Worm (Caenorhabditis elegans) whole organism, L3 larva: ENCODE results near the gene F29G9.1.

Experiments used
- R02D3.7 ChIP-seq: fragments of 150-350 bp; optimal IDR thresholded peaks from 2 replicates; lab custom pipeline; 2014; ENCODE audit warnings: missing biosample characterization, missing genetic modification characterization
- ceh-16 ChIP-seq: sonication (generic microtip); optimal IDR thresholded peaks from 2 replicates; lab custom pipeline; 2017; ENCODE audit warnings: missing biosample characterization, missing genetic modification characterization
- elt-3 ChIP-seq, 3 experiments: fragments of 150-350 bp in 1 of 3; sonication (generic microtip) in 2 of 3; optimal IDR thresholded peaks; 2 replicates in 2 of 3; 4 replicates in 1 of 3; lab custom pipeline; 2014 to 2017; ENCODE audit warnings: missing biosample characterization in 3 of 3, missing genetic modification characterization in 3 of 3
- fos-1 ChIP-seq: fragments of 150-350 bp; optimal IDR thresholded peaks from 2 replicates; lab custom pipeline; 2014; ENCODE audit warnings: missing biosample characterization, missing genetic modification characterization
- lin-39 ChIP-seq: fragments of 150-350 bp; optimal IDR thresholded peaks from 2 replicates; lab custom pipeline; 2018; ENCODE audit warnings: missing biosample characterization, missing genetic modification reagents, missing genetic modification characterization
- mdl-1 ChIP-seq: fragments of 150-350 bp; optimal IDR thresholded peaks from 2 replicates; lab custom pipeline; 2014; ENCODE audit warnings: missing biosample characterization, missing genetic modification characterization
- nhr-11 ChIP-seq: fragments of 150-350 bp; optimal IDR thresholded peaks from 2 replicates; lab custom pipeline; 2014; ENCODE audit warnings: missing biosample characterization, missing genetic modification characterization
- nhr-237 ChIP-seq: fragments of 150-350 bp; optimal IDR thresholded peaks from 2 replicates; lab custom pipeline; 2014; ENCODE audit warnings: missing biosample characterization, missing genetic modification characterization
- skn-1 ChIP-seq: fragments of 150-350 bp; optimal IDR thresholded peaks from 2 replicates; lab custom pipeline; 2014; ENCODE audit warnings: missing biosample characterization, missing genetic modification characterization
- snpc-4 ChIP-seq: fragments of 150-350 bp; optimal IDR thresholded peaks from 2 replicates; lab custom pipeline; 2014; ENCODE audit warnings: missing biosample characterization, missing genetic modification characterization
- unc-62 ChIP-seq: fragments of 150-350 bp; sonication (generic microtip); optimal IDR thresholded peaks from 4 replicates; lab custom pipeline; 2014; ENCODE audit warnings: missing biosample characterization, missing genetic modification reagents, missing genetic modification characterization
- ztf-11 ChIP-seq: fragments of 150-350 bp; optimal IDR thresholded peaks from 2 replicates; lab custom pipeline; 2014; ENCODE audit warnings: missing biosample characterization, missing genetic modification characterization

- TF ChIP-seq R02D3.7 (tag; lab: Kevin White, UChicago) = no peak
- no peak for TF ChIP-seq nhr-11 (tag; lab: Kevin White, UChicago)
- no peak for TF ChIP-seq ztf-11 (tag; lab: Kevin White, UChicago)
- TF ChIP-seq nhr-237 (tag; lab: Kevin White, UChicago) = no peak
- no peak for TF ChIP-seq snpc-4 (tag; lab: Kevin White, UChicago)
- no peak for TF ChIP-seq unc-62 (GFP tag; lab: Kevin White, UChicago)
- TF ChIP-seq lin-39 = no peak
- TF ChIP-seq elt-3 (tag; optimal IDR thresholded peaks at IDR 0.05; lab: Kevin White, UChicago) = no peak
- TF ChIP-seq skn-1 = no peak
- TF ChIP-seq fos-1 = no peak
- TF ChIP-seq ceh-16 = no peak
- TF ChIP-seq mdl-1 = no peak
Measured at ce11 chrV:6036547-6036946, 2.4 kb upstream of the F29G9.1 start.
